Worm (Caenorhabditis elegans) whole organism, L4 larva: ENCODE data around the gene idpp-11.

Experiments used
- D1046.2 ChIP-seq: fragments of 200-800 bp; sonication (Bioruptor generic); IDR thresholded peaks from 2 replicates; pipeline ENCODE4 v1.3.6; 2022; ENCODE audit warnings: missing genetic modification characterization, missing compliant biosample characterization
- F10B5.3 ChIP-seq: sonication (generic microtip); optimal IDR thresholded peaks from 2 replicates; lab custom pipeline; 2016; ENCODE audit warnings: mild to moderate bottlenecking, missing genetic modification characterization, missing compliant biosample characterization
- F26F4.8 ChIP-seq: fragments of 200-800 bp; sonication (Bioruptor generic); conservative IDR thresholded peaks from 2 replicates; pipeline ENCODE4 v1.3.6; 2022; ENCODE audit warnings: missing genetic modification characterization, missing compliant biosample characterization
- F37D6.2 ChIP-seq: sonication (generic microtip); optimal IDR thresholded peaks from 2 replicates; lab custom pipeline; 2016; ENCODE audit warnings: mild to moderate bottlenecking, missing genetic modification characterization, missing compliant biosample characterization
- F44E2.7 ChIP-seq: fragments of 200-800 bp; sonication (Bioruptor generic); IDR thresholded peaks from 2 replicates; pipeline ENCODE4 v2.1.2; 2022; ENCODE audit warnings: missing genetic modification characterization, missing compliant biosample characterization
- Y105C5A.15 ChIP-seq: fragments of 200-800 bp; sonication (Bioruptor generic); IDR thresholded peaks from 2 replicates; pipeline ENCODE4 v1.3.6; 2022; ENCODE audit warnings: missing genetic modification characterization, missing compliant biosample characterization
- Y48G9A.11 ChIP-seq: fragments of 200-800 bp; sonication (Bioruptor generic); IDR thresholded peaks from 2 replicates; pipeline ENCODE4 v1.3.6; 2022; ENCODE audit warnings: missing genetic modification reagents, missing genetic modification characterization, missing compliant biosample characterization
- ZK337.2 ChIP-seq: fragments of 200-800 bp; sonication (Bioruptor generic); IDR thresholded peaks from 2 replicates; pipeline ENCODE4 v1.3.6; 2022; ENCODE audit warnings: missing genetic modification reagents, missing genetic modification characterization, missing compliant biosample characterization
- ZK546.5 ChIP-seq, 2 experiments: sonication (generic microtip); optimal IDR thresholded peaks; 2 replicates each; lab custom pipeline; 2017; ENCODE audit warnings: missing biosample characterization in 2 of 2, missing genetic modification characterization in 2 of 2
- aha-1 ChIP-seq: fragments of 150-350 bp; peaks from one replicate; lab custom pipeline; 2014; ENCODE audit warnings: missing biosample characterization, missing genetic modification characterization
- attf-4 ChIP-seq: sonication (generic microtip); optimal IDR thresholded peaks from 3 replicates; lab custom pipeline; 2017; ENCODE audit warnings: missing biosample characterization, missing genetic modification characterization
- ceh-20 ChIP-seq: fragments of 200-800 bp; sonication (Bioruptor generic); IDR thresholded peaks from 2 replicates; pipeline ENCODE4 v1.3.6; 2022; ENCODE audit warnings: missing genetic modification reagents, missing genetic modification characterization, missing compliant biosample characterization
- ceh-82 ChIP-seq: sonication (generic microtip); optimal IDR thresholded peaks from 2 replicates; lab custom pipeline; 2017; ENCODE audit warnings: missing biosample characterization, missing genetic modification characterization
- ces-1 ChIP-seq: fragments of 150-350 bp; sonication (generic microtip); optimal IDR thresholded peaks from 4 replicates; lab custom pipeline; 2014; ENCODE audit warnings: missing biosample characterization, missing genetic modification reagents, missing genetic modification characterization
- daf-16 ChIP-seq, 3 experiments: sonication (generic microtip); optimal IDR thresholded peaks; 2 replicates each; lab custom pipeline; 2016 to 2017; ENCODE audit warnings: missing genetic modification characterization in 3 of 3, missing genetic modification reagents in 3 of 3, mild to moderate bottlenecking in 2 of 3, missing compliant biosample characterization in 2 of 3, missing biosample characterization in 1 of 3, moderate library complexity in 1 of 3
- daf-19 ChIP-seq: fragments of 200-800 bp; sonication (Bioruptor generic); conservative IDR thresholded peaks from 2 replicates; pipeline ENCODE4 v1.3.6; 2022; ENCODE audit warnings: missing genetic modification characterization, missing compliant biosample characterization
- daf-8 ChIP-seq: fragments of 200-800 bp; sonication (Bioruptor generic); IDR thresholded peaks from 2 replicates; pipeline ENCODE4 v1.3.6; 2022; ENCODE audit warnings: missing genetic modification characterization, missing compliant biosample characterization
- fkh-10 ChIP-seq: fragments of 150-350 bp; optimal IDR thresholded peaks from 2 replicates; lab custom pipeline; 2014; ENCODE audit warnings: missing biosample characterization, missing genetic modification reagents, missing genetic modification characterization
- hlh-11 ChIP-seq: fragments of 200-800 bp; sonication (Bioruptor generic); optimal IDR thresholded peaks from 2 replicates; lab custom pipeline; 2018; ENCODE audit warnings: mild to moderate bottlenecking, missing genetic modification characterization, missing compliant biosample characterization
- hlh-30 ChIP-seq: sonication (generic microtip); optimal IDR thresholded peaks from 2 replicates; lab custom pipeline; 2017; ENCODE audit warnings: antibody characterized with exemption, mild to moderate bottlenecking, missing genetic modification characterization, missing compliant biosample characterization; ENCODE audit not compliant: insufficient read depth
- lim-7 ChIP-seq: fragments of 200-800 bp; sonication (Bioruptor generic); IDR thresholded peaks from 2 replicates; pipeline ENCODE4 v1.3.6; 2022; ENCODE audit warnings: missing genetic modification characterization, missing compliant biosample characterization
- lin-13 ChIP-seq: fragments of 150-350 bp; optimal IDR thresholded peaks from 2 replicates; lab custom pipeline; 2014; ENCODE audit warnings: missing biosample characterization, missing genetic modification reagents, missing genetic modification characterization
- lin-38 ChIP-seq: fragments of 200-800 bp; sonication (Bioruptor generic); IDR thresholded peaks from 2 replicates; pipeline ENCODE4 v1.3.6; 2022; ENCODE audit warnings: missing genetic modification reagents, missing genetic modification characterization, missing compliant biosample characterization
- lin-39 ChIP-seq: fragments of 150-350 bp; optimal IDR thresholded peaks from 2 replicates; lab custom pipeline; 2014; ENCODE audit warnings: missing biosample characterization, missing genetic modification reagents, missing genetic modification characterization
- lir-3 ChIP-seq: sonication (generic microtip); optimal IDR thresholded peaks from 2 replicates; lab custom pipeline; 2016; ENCODE audit warnings: mild to moderate bottlenecking, missing genetic modification characterization, missing compliant biosample characterization
- mes-2 ChIP-seq: sonication (generic microtip); optimal IDR thresholded peaks from 2 replicates; lab custom pipeline; 2016; ENCODE audit warnings: missing genotype, mild to moderate bottlenecking, missing genetic modification characterization, missing compliant biosample characterization; ENCODE audit not compliant: poor library complexity, severe bottlenecking
- mxl-2 ChIP-seq: fragments of 200-800 bp; sonication (Bioruptor generic); conservative IDR thresholded peaks from 2 replicates; pipeline ENCODE4 v1.3.6; 2022; ENCODE audit warnings: missing genetic modification reagents, missing genetic modification characterization, missing compliant biosample characterization
- nhr-111 ChIP-seq: fragments of 200-800 bp; sonication (Bioruptor generic); optimal IDR thresholded peaks from 2 replicates; lab custom pipeline; 2018; ENCODE audit warnings: mild to moderate bottlenecking, missing genetic modification characterization, missing compliant biosample characterization
- nhr-237 ChIP-seq: sonication (generic microtip); optimal IDR thresholded peaks from 2 replicates; lab custom pipeline; 2017; ENCODE audit warnings: missing biosample characterization, missing genetic modification characterization
- nhr-25 ChIP-seq: sonication (generic microtip); optimal IDR thresholded peaks from 2 replicates; lab custom pipeline; 2017; ENCODE audit warnings: missing genetic modification characterization, mild to moderate bottlenecking, missing compliant biosample characterization, antibody characterized with exemption, moderate library complexity, borderline replicate concordance; ENCODE audit not compliant: insufficient read depth
- nhr-76 ChIP-seq: fragments of 150-350 bp; optimal IDR thresholded peaks from 2 replicates; lab custom pipeline; 2014; ENCODE audit warnings: missing biosample characterization, missing genetic modification characterization
- nhr-77 ChIP-seq: fragments of 150-350 bp; optimal IDR thresholded peaks from 2 replicates; lab custom pipeline; 2014; ENCODE audit warnings: missing biosample characterization, missing genetic modification characterization
- pha-4 ChIP-seq, 2 experiments: fragments of 150-350 bp in 1 of 2; fragments of 200-800 bp in 1 of 2; sonication (Bioruptor generic) in 1 of 2; IDR thresholded peaks in 1 of 2; optimal IDR thresholded peaks in 1 of 2; 2 replicates each; pipeline versions ENCODE4 v1.3.6 to Lab custom; 2014 to 2022; ENCODE audit warnings: missing genetic modification characterization in 2 of 2, missing genetic modification reagents in 2 of 2, missing biosample characterization in 1 of 2, missing compliant biosample characterization in 1 of 2
- pqm-1 ChIP-seq: sonication (generic microtip); optimal IDR thresholded peaks from 2 replicates; lab custom pipeline; 2017; ENCODE audit warnings: missing biosample characterization, missing genetic modification characterization
- sdz-12 ChIP-seq: fragments of 200-800 bp; sonication (Bioruptor generic); optimal IDR thresholded peaks from 2 replicates; lab custom pipeline; 2018; ENCODE audit warnings: mild to moderate bottlenecking, missing genetic modification characterization, missing compliant biosample characterization
- set-16 ChIP-seq: fragments of 200-800 bp; sonication (Bioruptor generic); IDR thresholded peaks from 2 replicates; pipeline ENCODE4 v1.3.6; 2022; ENCODE audit warnings: missing genetic modification reagents, missing genetic modification characterization, missing compliant biosample characterization
- snpc-1.2 ChIP-seq: fragments of 200-800 bp; sonication (Bioruptor generic); IDR thresholded peaks from 2 replicates; pipeline ENCODE4 v1.3.6; 2022; ENCODE audit warnings: missing genetic modification reagents, missing genetic modification characterization, missing compliant biosample characterization
- unc-62 ChIP-seq, 3 experiments: fragments of 150-350 bp in 1 of 3; sonication (generic microtip); optimal IDR thresholded peaks in 2 of 3; peaks in 1 of 3; 1 replicate in 1 of 3; 2 replicates in 2 of 3; lab custom pipeline; 2014 to 2017; ENCODE audit warnings: missing biosample characterization in 3 of 3, missing genetic modification characterization in 3 of 3, missing genetic modification reagents in 3 of 3, missing genotype in 1 of 3
- zfp-2 ChIP-seq: sonication (generic microtip); optimal IDR thresholded peaks from 2 replicates; lab custom pipeline; 2016; ENCODE audit warnings: mild to moderate bottlenecking, missing genetic modification characterization, missing compliant biosample characterization
- zfp-3 ChIP-seq: fragments of 200-800 bp; sonication (Bioruptor generic); conservative IDR thresholded peaks from 2 replicates; pipeline ENCODE4 v1.3.6; 2022; ENCODE audit warnings: missing genetic modification reagents, missing genetic modification characterization, missing compliant biosample characterization
- zip-11 ChIP-seq: fragments of 200-800 bp; sonication (Bioruptor generic); IDR thresholded peaks from 2 replicates; pipeline ENCODE4 v1.3.6; 2022; ENCODE audit warnings: missing genetic modification characterization, missing compliant biosample characterization
- ztf-11 ChIP-seq: fragments of 150-350 bp; optimal IDR thresholded peaks from 2 replicates; lab custom pipeline; 2014; ENCODE audit warnings: missing biosample characterization, missing genetic modification characterization
- ztf-7 ChIP-seq: fragments of 150-350 bp; optimal IDR thresholded peaks from 2 replicates; lab custom pipeline; 2014; ENCODE audit warnings: missing biosample characterization, missing genetic modification characterization

The idpp-11 gene

ce11 chrX:7816434-7816974, 25.8 kb upstream of the idpp-11 start, which contains the start of the genes sek-1 and R03G5.6:
TSS of gene sek-1 (plus strand) at chrX:7816734.
TSS of gene R03G5.6 (minus strand) at chrX:7816924.
- no peak for TF ChIP-seq Y105C5A.15
- no peak for TF ChIP-seq D1046.2 (GFP tag; lab: Robert Waterston, UW)
- no peak for TF ChIP-seq hlh-11 (tag; lab: Kevin White, UChicago)
- TF ChIP-seq nhr-77 (tag; lab: Kevin White, UChicago) = no peak
- no peak for TF ChIP-seq lim-7 (GFP tag; lab: Robert Waterston, UW)
- no peak for TF ChIP-seq nhr-25 (tag; lab: Kevin White, UChicago)

ce11 chrX:7817555-7817954, 24.8 kb upstream of the idpp-11 start:
- no peak for TF ChIP-seq set-16
- TF ChIP-seq hlh-11 (tag; lab: Kevin White, UChicago) = no peak
- TF ChIP-seq unc-62 (GFP tag; optimal IDR thresholded peaks at IDR 0.05 in 1 of 2; lab: Kevin White, UChicago) = peak in 1 of 2 experiments; percentile 75
- TF ChIP-seq unc-62 (tag; optimal IDR thresholded peaks at IDR 0.05; lab: Kevin White, UChicago) = no peak
- peak; percentile 91 for TF ChIP-seq aha-1 (tag; lab: Kevin White, UChicago)

- peak; percentile 42 to 69 for TF ChIP-seq daf-16 (GFP tag; optimal IDR thresholded peaks at IDR 0.05; lab: Kevin White, UChicago)
- peak; percentile 97 for TF ChIP-seq daf-16 (tag; optimal IDR thresholded peaks at IDR 0.05; lab: Kevin White, UChicago)
- TF ChIP-seq daf-8 = no peak
- no peak for TF ChIP-seq Y48G9A.11
- no peak for TF ChIP-seq ZK546.5 (tag; optimal IDR thresholded peaks at IDR 0.05; lab: Kevin White, UChicago)
- TF ChIP-seq ceh-20 (GFP tag; lab: Robert Waterston, UW) = peak; percentile 84
- TF ChIP-seq F37D6.2 (tag; lab: Kevin White, UChicago) = peak; percentile 90
- peak; percentile 98 for TF ChIP-seq hlh-11 (tag; lab: Kevin White, UChicago)
- peak; percentile 91 for TF ChIP-seq pha-4 (GFP tag; IDR thresholded peaks at IDR 0.05; lab: Robert Waterston, UW)
- TF ChIP-seq pha-4 (tag; optimal IDR thresholded peaks at IDR 0.05; lab: Kevin White, UChicago) = peak; percentile 83
- no peak for TF ChIP-seq lir-3 (tag; lab: Kevin White, UChicago)
- 0 out of 2 replicates have a peak, but pooled peaks have one; percentile 44 for TF ChIP-seq mxl-2 (GFP tag; lab: Robert Waterston, UW)
- no peak for TF ChIP-seq daf-19 (GFP tag; lab: Robert Waterston, UW)
- no peak for TF ChIP-seq ceh-82 (tag; lab: Kevin White, UChicago)
- peak; percentile 81 for TF ChIP-seq mes-2
- TF ChIP-seq ztf-7 = peak; percentile 97
- peak; percentile 35 for TF ChIP-seq sdz-12 (GFP tag; lab: Kevin White, UChicago)
- 0 out of 2 replicates have a peak, but pooled peaks have one; percentile 48 for TF ChIP-seq zfp-3 (GFP tag; lab: Robert Waterston, UW)
- TF ChIP-seq F10B5.3 (tag; lab: Kevin White, UChicago) = no peak
- TF ChIP-seq D1046.2 (GFP tag; lab: Robert Waterston, UW) = 0 out of 2 replicates have a peak, but pooled peaks have one; percentile 63
- no peak for TF ChIP-seq F26F4.8 (GFP tag; lab: Robert Waterston, UW)
- peak; percentile 66 for TF ChIP-seq nhr-237
- TF ChIP-seq nhr-25 (tag; lab: Kevin White, UChicago) = peak; percentile 95
- peak; percentile 72 for TF ChIP-seq lin-38 (GFP tag; lab: Robert Waterston, UW)
- TF ChIP-seq ces-1 (GFP tag; lab: Kevin White, UChicago) = peak; percentile 48
- TF ChIP-seq snpc-1.2 = no peak
- TF ChIP-seq nhr-111 (GFP tag; lab: Kevin White, UChicago) = no peak
- TF ChIP-seq fkh-10 (GFP tag; lab: Kevin White, UChicago) = peak; percentile 99
- TF ChIP-seq lim-7 (GFP tag; lab: Robert Waterston, UW) = peak; percentile 65; the same call in 1 of the 2 replicates
- peak; percentile 10 for TF ChIP-seq pqm-1 (tag; lab: Kevin White, UChicago)
- TF ChIP-seq zip-11 (GFP tag; lab: Robert Waterston, UW) = no peak
- TF ChIP-seq F44E2.7 (GFP tag; lab: Robert Waterston, UW) = no peak
- TF ChIP-seq nhr-76 (tag; lab: Kevin White, UChicago) = peak; percentile 30
- peak; percentile 64 for TF ChIP-seq zfp-2 (tag; lab: Kevin White, UChicago)
- TF ChIP-seq lin-39 = no peak
- peak; percentile 98 for TF ChIP-seq hlh-30
- no peak for TF ChIP-seq ZK337.2 (GFP tag; lab: Robert Waterston, UW)
- TF ChIP-seq attf-4 (tag; lab: Kevin White, UChicago) = no peak
- TF ChIP-seq lin-13 = peak; percentile 89
- no peak for TF ChIP-seq ztf-11 (tag; lab: Kevin White, UChicago)
Measured at ce11 chrX:7823108-7823704, 19.1 kb upstream of the idpp-11 start, which contains the start of gene eef-1A.2. TSS of gene eef-1A.2 (plus strand) at chrX:7823654.
